Fruit fly (Drosophila melanogaster) whole organism, embryonic: ENCODE data around the gene Mettl2.

Experiments used
- Atf3 ChIP-seq: fragments of 200-800 bp; sonication (Bioruptor generic); optimal IDR thresholded peaks from 3 replicates; lab custom pipeline; 2016; ENCODE audit warnings: missing biosample characterization, missing genetic modification characterization
- CG10209 ChIP-seq: fragments of 200-800 bp; sonication (Bioruptor generic); optimal IDR thresholded peaks from 3 replicates; lab custom pipeline; 2017; ENCODE audit warnings: missing biosample characterization, mild to moderate bottlenecking, missing genetic modification characterization, missing genetic modification reagents
- CG10274 ChIP-seq: fragments of 200-800 bp; sonication (Bioruptor generic); optimal IDR thresholded peaks from 3 replicates; lab custom pipeline; 2017; ENCODE audit warnings: missing biosample characterization, mild to moderate bottlenecking, missing genetic modification characterization
- CG10366 ChIP-seq: fragments of 200-800 bp; sonication (Bioruptor generic); IDR thresholded peaks from 2 replicates; pipeline ENCODE4 v1.3.6; 2022; ENCODE audit warnings: missing biosample characterization, missing genetic modification characterization
- CG11696 ChIP-seq: fragments of 200-800 bp; sonication (Bioruptor generic); IDR thresholded peaks from 2 replicates; pipeline ENCODE4 v1.3.6; 2022; ENCODE audit warnings: missing biosample characterization, missing genetic modification characterization
- CG11723 ChIP-seq: fragments of 200-800 bp; sonication (Bioruptor generic); optimal IDR thresholded peaks from 2 replicates; lab custom pipeline; 2017; ENCODE audit warnings: missing biosample characterization, mild to moderate bottlenecking, missing genetic modification characterization
- CG12236 ChIP-seq: fragments of 200-800 bp; sonication (Bioruptor generic); optimal IDR thresholded peaks from 2 replicates; lab custom pipeline; 2016; ENCODE audit warnings: missing biosample characterization, missing genetic modification characterization
- CG13624 ChIP-seq: fragments of 200-800 bp; sonication (Bioruptor generic); optimal IDR thresholded peaks from 2 replicates; lab custom pipeline; 2016; ENCODE audit warnings: missing biosample characterization, missing genetic modification characterization
- CG14710 ChIP-seq: fragments of 200-800 bp; sonication (Bioruptor generic); optimal IDR thresholded peaks from 3 replicates; lab custom pipeline; 2019; ENCODE audit warnings: missing biosample characterization, mild to moderate bottlenecking, missing genetic modification characterization, moderate library complexity
- CG15514 ChIP-seq: fragments of 200-800 bp; sonication (Bioruptor generic); optimal IDR thresholded peaks from 3 replicates; lab custom pipeline; 2017; ENCODE audit warnings: missing biosample characterization, missing genetic modification characterization, mild to moderate bottlenecking, moderate library complexity, missing genetic modification reagents
- CG17359 ChIP-seq: fragments of 200-800 bp; sonication (Bioruptor generic); optimal IDR thresholded peaks from 3 replicates; lab custom pipeline; 2018; ENCODE audit warnings: missing biosample characterization, mild to moderate bottlenecking, missing genetic modification characterization, moderate library complexity
- CG17829 ChIP-seq: fragments of 200-800 bp; optimal IDR thresholded peaks from 2 replicates; lab custom pipeline; 2019; ENCODE audit warnings: missing biosample characterization, mild to moderate bottlenecking, missing genetic modification characterization, moderate library complexity
- CG18619 ChIP-seq: fragments of 200-800 bp; sonication (Bioruptor generic); optimal IDR thresholded peaks from 3 replicates; lab custom pipeline; 2017; ENCODE audit warnings: missing biosample characterization, mild to moderate bottlenecking, missing genetic modification characterization
- CG2129 ChIP-seq: fragments of 200-800 bp; sonication (Bioruptor generic); IDR thresholded peaks from 2 replicates; pipeline ENCODE4 v1.3.6; 2022; ENCODE audit warnings: missing biosample characterization, missing genetic modification characterization; ENCODE audit not compliant: partially characterized antibody
- CG3407 ChIP-seq: fragments of 200-800 bp; sonication (Bioruptor generic); optimal IDR thresholded peaks from 2 replicates; lab custom pipeline; 2018; ENCODE audit warnings: missing biosample characterization, mild to moderate bottlenecking, missing genetic modification characterization
- CG4707 ChIP-seq: fragments of 200-800 bp; sonication (Bioruptor generic); optimal IDR thresholded peaks from 2 replicates; lab custom pipeline; 2018; ENCODE audit warnings: missing biosample characterization, mild to moderate bottlenecking, missing genetic modification characterization, moderate library complexity
- CG5953 ChIP-seq: fragments of 200-800 bp; sonication (Bioruptor generic); IDR thresholded peaks from 2 replicates; pipeline ENCODE4 v1.3.6; 2022; ENCODE audit warnings: missing biosample characterization, missing genetic modification characterization
- CG6765 ChIP-seq: fragments of 200-800 bp; sonication (Bioruptor generic); optimal IDR thresholded peaks from 3 replicates; lab custom pipeline; 2017; ENCODE audit warnings: missing biosample characterization, mild to moderate bottlenecking, missing genetic modification characterization
- CG7745 ChIP-seq: fragments of 200-800 bp; sonication (Bioruptor generic); optimal IDR thresholded peaks from 2 replicates; lab custom pipeline; 2018; ENCODE audit warnings: missing biosample characterization, mild to moderate bottlenecking, missing genetic modification characterization, moderate library complexity
- CG8089 ChIP-seq: fragments of 200-800 bp; sonication (Bioruptor generic); optimal IDR thresholded peaks from 3 replicates; lab custom pipeline; 2016; ENCODE audit warnings: missing biosample characterization, missing genetic modification characterization
- CG8290 ChIP-seq, 3 experiments: fragments of 200-800 bp; sonication (Bioruptor generic); optimal IDR thresholded peaks; 2 replicates each; lab custom pipeline; 2016 to 2019; ENCODE audit warnings: missing biosample characterization in 3 of 3, missing genetic modification characterization in 3 of 3, mild to moderate bottlenecking in 2 of 3, moderate library complexity in 1 of 3
- CG8388 ChIP-seq: fragments of 200-800 bp; sonication (Bioruptor generic); optimal IDR thresholded peaks from 2 replicates; lab custom pipeline; 2019; ENCODE audit warnings: missing biosample characterization, mild to moderate bottlenecking, missing genetic modification characterization, moderate library complexity
- CG8944 ChIP-seq: fragments of 200-800 bp; sonication (Bioruptor generic); optimal IDR thresholded peaks from 3 replicates; lab custom pipeline; 2016; ENCODE audit warnings: missing biosample characterization, missing genetic modification characterization
- CG9817 ChIP-seq: fragments of 200-800 bp; sonication (Bioruptor generic); optimal IDR thresholded peaks from 2 replicates; lab custom pipeline; 2018; ENCODE audit warnings: missing biosample characterization, mild to moderate bottlenecking, missing genetic modification characterization, moderate library complexity
- E2f2 ChIP-seq: fragments of 200-800 bp; sonication (Bioruptor generic); IDR thresholded peaks from 2 replicates; pipeline ENCODE4 v1.3.6; 2022; ENCODE audit warnings: missing biosample characterization, missing genetic modification characterization
- Gsc ChIP-seq: fragments of 200-800 bp; sonication (Bioruptor generic); IDR thresholded peaks from 2 replicates; pipeline ENCODE4 v1.3.6; 2022; ENCODE audit warnings: missing biosample characterization, missing genetic modification characterization
- HHEX ChIP-seq: fragments of 200-800 bp; sonication (Bioruptor generic); optimal IDR thresholded peaks from 3 replicates; lab custom pipeline; 2017; ENCODE audit warnings: missing biosample characterization, mild to moderate bottlenecking, missing genetic modification characterization, missing genetic modification reagents
- NC2α ChIP-seq: fragments of 200-800 bp; sonication (Bioruptor generic); optimal IDR thresholded peaks from 2 replicates; lab custom pipeline; 2016; ENCODE audit warnings: missing biosample characterization, missing genetic modification characterization
- NFAT ChIP-seq: fragments of 200-800 bp; sonication (Bioruptor generic); IDR thresholded peaks from 2 replicates; pipeline ENCODE4 v1.3.6; 2022; ENCODE audit warnings: missing biosample characterization, missing genetic modification characterization
- PHDP ChIP-seq: fragments of 200-800 bp; sonication (Bioruptor generic); optimal IDR thresholded peaks from 3 replicates; lab custom pipeline; 2018; ENCODE audit warnings: missing biosample characterization, mild to moderate bottlenecking, missing genetic modification characterization, moderate library complexity
- Xbp1 ChIP-seq: fragments of 200-800 bp; sonication (Bioruptor generic); optimal IDR thresholded peaks from 3 replicates; lab custom pipeline; 2016; ENCODE audit warnings: missing biosample characterization, mild to moderate bottlenecking, missing genetic modification characterization
- cad ChIP-seq: fragments of >200 bp; optimal IDR thresholded peaks from 2 replicates; lab custom pipeline; 2017; ENCODE audit warnings: missing biosample characterization, missing genetic modification characterization
- croc ChIP-seq: fragments of 200-800 bp; sonication (Bioruptor generic); conservative IDR thresholded peaks from 3 replicates; pipeline ENCODE4 v1.3.6; 2022; ENCODE audit warnings: missing biosample characterization, missing genetic modification characterization
- fd3F ChIP-seq: fragments of 200-800 bp; sonication (Bioruptor generic); optimal IDR thresholded peaks from 2 replicates; lab custom pipeline; 2018; ENCODE audit warnings: missing biosample characterization, mild to moderate bottlenecking, missing genetic modification characterization, moderate library complexity
- gcm2 ChIP-seq: fragments of 200-800 bp; sonication (Bioruptor generic); optimal IDR thresholded peaks from 2 replicates; lab custom pipeline; 2016; ENCODE audit warnings: missing biosample characterization, missing genetic modification characterization
- gsb ChIP-seq: fragments of 200-800 bp; sonication (Bioruptor generic); IDR thresholded peaks from 2 replicates; pipeline ENCODE4 v1.3.6; 2022; ENCODE audit warnings: missing biosample characterization, missing genetic modification characterization
- hkb ChIP-seq, 2 experiments: fragments of 200-800 bp in 1 of 2; fragments of >200 bp in 1 of 2; sonication (Bioruptor generic) in 1 of 2; IDR thresholded peaks in 1 of 2; optimal IDR thresholded peaks in 1 of 2; 2 replicates each; pipeline versions ENCODE4 v1.3.6 to Lab custom; 2017 to 2022; ENCODE audit warnings: missing biosample characterization in 1 of 2, missing genetic modification characterization in 1 of 2
- insv ChIP-seq, 2 experiments: fragments of 200-800 bp; sonication (Bioruptor generic); optimal IDR thresholded peaks; 3 replicates each; lab custom pipeline; 2016 to 2018; ENCODE audit warnings: missing biosample characterization in 2 of 2, missing genetic modification characterization in 2 of 2
- inv ChIP-seq: fragments of 200-800 bp; sonication (Bioruptor generic); IDR thresholded peaks from 2 replicates; pipeline ENCODE4 v1.3.6; 2022; ENCODE audit warnings: missing biosample characterization, missing genetic modification characterization; ENCODE audit not compliant: partially characterized antibody
- nerfin-2 ChIP-seq: fragments of 200-800 bp; sonication (Bioruptor generic); IDR thresholded peaks from 2 replicates; pipeline ENCODE4 v1.3.6; 2022; ENCODE audit warnings: missing biosample characterization, missing genetic modification characterization; ENCODE audit not compliant: partially characterized antibody
- nom ChIP-seq: fragments of 200-800 bp; sonication (Bioruptor generic); optimal IDR thresholded peaks from 2 replicates; lab custom pipeline; 2017; ENCODE audit warnings: missing biosample characterization, missing genetic modification characterization, mild to moderate bottlenecking, moderate library complexity, missing genetic modification reagents
- schlank ChIP-seq: fragments of 200-800 bp; sonication (Bioruptor generic); optimal IDR thresholded peaks from 2 replicates; lab custom pipeline; 2018; ENCODE audit warnings: missing biosample characterization, mild to moderate bottlenecking, missing genetic modification characterization
- tll ChIP-seq, 2 experiments: fragments of 200-800 bp in 1 of 2; fragments of >200 bp in 1 of 2; sonication (Bioruptor generic) in 1 of 2; optimal IDR thresholded peaks; 2 replicates each; lab custom pipeline; 2017 to 2019; ENCODE audit warnings: missing biosample characterization in 2 of 2, missing genetic modification characterization in 2 of 2, mild to moderate bottlenecking in 1 of 2, moderate library complexity in 1 of 2
- tx ChIP-seq: fragments of 200-800 bp; sonication (Bioruptor generic); optimal IDR thresholded peaks from 2 replicates; lab custom pipeline; 2016; ENCODE audit warnings: missing biosample characterization, missing genetic modification characterization
- usp ChIP-seq: fragments of >200 bp; optimal IDR thresholded peaks from 2 replicates; lab custom pipeline; 2017; ENCODE audit warnings: missing biosample characterization, missing genetic modification characterization
- vnd ChIP-seq: fragments of 200-800 bp; sonication (Bioruptor generic); IDR thresholded peaks from 3 replicates; pipeline ENCODE4 v1.3.6; 2022; ENCODE audit warnings: missing biosample characterization, missing genetic modification characterization; ENCODE audit not compliant: partially characterized antibody
- vvl ChIP-seq: fragments of 200-800 bp; sonication (Bioruptor generic); IDR thresholded peaks from 2 replicates; pipeline ENCODE4 v1.3.6; 2022; ENCODE audit warnings: missing biosample characterization, missing genetic modification characterization
- zen ChIP-seq: fragments of 200-800 bp; sonication (Bioruptor generic); optimal IDR thresholded peaks from 3 replicates; lab custom pipeline; 2018; ENCODE audit warnings: missing biosample characterization, mild to moderate bottlenecking, missing genetic modification characterization, moderate library complexity

The Mettl2 gene

DNA sequence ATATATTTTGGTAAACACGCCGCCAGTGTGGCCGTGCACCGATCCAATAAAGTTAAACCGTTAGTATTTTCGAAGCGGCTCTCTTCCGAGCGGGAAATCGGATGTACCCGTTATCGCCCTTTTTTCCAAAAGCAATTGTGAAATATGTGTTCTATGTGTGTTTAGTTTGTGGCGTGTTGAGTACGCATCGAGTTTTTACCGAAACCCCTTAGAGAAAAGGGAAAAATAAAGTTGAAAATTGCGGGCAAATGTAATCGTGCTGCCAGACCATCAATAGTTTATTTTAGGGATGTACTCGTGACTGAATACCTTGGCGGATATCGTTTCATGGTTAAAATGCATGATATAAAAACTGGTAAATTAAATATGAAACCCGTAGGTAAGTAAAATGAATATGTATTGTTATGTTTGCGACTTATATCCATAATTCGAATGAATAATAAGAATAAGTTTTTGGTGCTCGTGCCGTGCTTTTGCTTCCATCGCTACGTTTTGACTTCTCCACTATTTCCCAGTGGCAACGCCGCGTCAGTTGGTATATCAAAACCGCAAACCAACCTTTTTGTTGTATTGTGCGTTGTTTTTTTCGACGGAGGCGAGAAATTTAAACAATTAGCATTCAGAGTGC lies at the start of gene Mettl2, which contains the start of gene Bgb:
Gene Mettl2 (minus strand): TSS at position 51 of the 628 bp plus-strand sequence.
Gene Bgb (plus strand): TSS at position 527 of the 628 bp plus-strand sequence.
- TF ChIP-seq Xbp1 (peak; percentile 87), hkb (optimal IDR thresholded peaks at IDR 0.05; lab: Kevin White, UChicago) (peak; percentile 64), hkb (GFP tag; IDR thresholded peaks at IDR 0.05; lab: Robert Waterston, UW) (peak; percentile 37; the same call in 1 of the 2 replicates), CG8388 (GFP tag; lab: Kevin White, UChicago) (peak; percentile 60), NC2α (GFP tag; lab: Kevin White, UChicago) (peak; percentile 23), tx (GFP tag; lab: Kevin White, UChicago) (peak; percentile 76), CG7745 (tag; lab: Kevin White, UChicago) (no peak), CG8089 (GFP tag; lab: Kevin White, UChicago) (peak; percentile 62), CG14710 (tag; lab: Kevin White, UChicago) (peak; percentile 89), vvl (GFP tag; lab: Robert Waterston, UW) (peak; percentile 81), nom (peak; percentile 9), CG10366 (peak; percentile 69), gsb (GFP tag; lab: Robert Waterston, UW) (no peak), CG9817 (tag; lab: Kevin White, UChicago) (peak; percentile 87), schlank (tag; lab: Kevin White, UChicago) (peak; percentile 46), CG8944 (peak; percentile 73), croc (peak; percentile 67), inv (GFP tag; lab: Robert Waterston, UW) (peak; percentile 84), CG11723 (GFP tag; lab: Kevin White, UChicago) (no peak), vnd (peak; percentile 84), tll (GFP tag; optimal IDR thresholded peaks at IDR 0.05; lab: Kevin White, UChicago) (peak; percentile 93), CG15514 (GFP tag; lab: Kevin White, UChicago) (peak; percentile 83), CG18619 (peak; percentile 56), fd3F (GFP tag; lab: Kevin White, UChicago) (peak; percentile 61), gcm2 (GFP tag; lab: Kevin White, UChicago) (no peak), CG13624 (GFP tag; lab: Kevin White, UChicago) (peak; percentile 78), CG17359 (peak; percentile 62), CG8290 (GFP tag; optimal IDR thresholded peaks at IDR 0.05; lab: Kevin White, UChicago) (peak; percentile 57), CG8290 (tag; optimal IDR thresholded peaks at IDR 0.05; lab: Kevin White, UChicago) (no peak), CG6765 (GFP tag; lab: Kevin White, UChicago) (peak; percentile 34), CG10274 (peak; percentile 26), zen (tag; lab: Kevin White, UChicago) (peak; percentile 74), usp (GFP tag; lab: Kevin White, UChicago) (no peak), Atf3 (peak; percentile 71), CG17829 (tag; lab: Kevin White, UChicago) (peak; percentile 77), insv (GFP tag; optimal IDR thresholded peaks at IDR 0.05; lab: Kevin White, UChicago) (no peak), CG11696 (GFP tag; lab: Robert Waterston, UW) (0 out of 2 replicates have a peak, but pooled peaks have one; percentile 29), Gsc (GFP tag; lab: Robert Waterston, UW) (peak; percentile 64), CG5953 (GFP tag; lab: Robert Waterston, UW) (no peak), NFAT (GFP tag; lab: Robert Waterston, UW) (peak; percentile 64), cad (GFP tag; lab: Kevin White, UChicago) (no peak), nerfin-2 (no peak), CG2129 (GFP tag; lab: Robert Waterston, UW) (peak; percentile 57), CG4707 (GFP tag; lab: Kevin White, UChicago) (no peak), HHEX (GFP tag; lab: Kevin White, UChicago) (peak; percentile 32), PHDP (tag; lab: Kevin White, UChicago) (peak; percentile 57), CG10209 (GFP tag; lab: Kevin White, UChicago) (peak; percentile 55), CG12236 (peak; percentile 20), E2f2 (GFP tag; lab: Robert Waterston, UW) (peak; percentile 80), CG3407 (GFP tag; lab: Kevin White, UChicago) (peak; percentile 18)
